Fruit fly (Drosophila melanogaster) whole organism, prepupa: ENCODE measurements around the gene AANATL2.

Experiments
- CG8119 ChIP-seq: fragments of 200-800 bp; sonication (Bioruptor generic); IDR thresholded peaks from 3 replicates; pipeline ENCODE4 v1.3.6; 2022; ENCODE audit warnings: missing biosample characterization, missing genetic modification characterization
- Eip75B ChIP-seq: fragments of 200-800 bp; sonication (Bioruptor generic); optimal IDR thresholded peaks from 3 replicates; lab custom pipeline; 2016; ENCODE audit warnings: missing biosample characterization, missing genetic modification characterization
- Hr39 ChIP-seq: fragments of 200-800 bp; sonication (Bioruptor generic); optimal IDR thresholded peaks from 2 replicates; lab custom pipeline; 2016; ENCODE audit warnings: missing biosample characterization, missing genetic modification characterization
- Lpt ChIP-seq: fragments of 200-800 bp; sonication (Bioruptor generic); optimal IDR thresholded peaks from 3 replicates; lab custom pipeline; 2016; ENCODE audit warnings: missing biosample characterization, missing genetic modification characterization
- Smox ChIP-seq: fragments of 200-800 bp; sonication (Bioruptor generic); optimal IDR thresholded peaks from 3 replicates; lab custom pipeline; 2016; ENCODE audit warnings: missing biosample characterization, missing genetic modification characterization

DNA sequence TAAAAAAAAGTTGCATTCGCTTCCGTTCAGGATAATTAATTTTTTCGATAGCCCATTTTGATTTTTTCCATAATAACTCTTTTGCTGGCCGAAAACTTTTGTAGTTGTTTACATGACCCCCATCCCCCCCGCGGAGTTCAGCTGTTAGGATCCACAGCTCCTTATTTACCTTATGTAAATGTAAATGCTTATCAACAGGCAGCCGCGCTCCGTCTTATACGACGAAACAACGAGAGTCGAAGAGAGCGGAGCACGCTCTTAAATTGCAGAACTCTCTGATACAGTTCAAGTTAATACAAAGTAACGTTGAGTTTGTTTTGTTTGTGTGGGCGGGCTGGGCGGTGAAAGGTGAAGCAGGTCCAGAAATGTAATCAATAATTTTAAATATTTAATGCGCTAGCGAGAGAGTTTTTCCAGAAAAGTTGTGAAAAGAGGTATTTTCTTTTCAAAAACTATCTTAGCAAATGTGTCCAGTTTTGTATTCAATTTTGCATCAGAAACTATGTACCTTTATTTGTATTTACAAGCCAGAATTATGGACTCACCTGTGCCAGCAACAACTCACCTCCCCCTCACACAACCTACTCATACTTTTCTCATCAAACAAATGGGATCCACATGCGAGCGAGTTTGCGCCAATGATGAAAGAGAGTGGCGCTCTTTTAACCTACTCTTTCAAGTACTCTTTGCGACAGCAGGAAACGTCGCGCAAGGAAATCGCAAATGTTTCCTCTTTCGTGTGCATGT is 3.2 kb upstream of the AANATL2 start:
- no peak for TF ChIP-seq Eip75B (GFP tag; lab: Kevin White, UChicago)
- TF ChIP-seq Lpt (GFP tag; lab: Kevin White, UChicago), result no peak
- no peak for TF ChIP-seq Smox (GFP tag; lab: Kevin White, UChicago)
- TF ChIP-seq Hr39 (GFP tag; lab: Kevin White, UChicago), result no peak
- TF ChIP-seq CG8119 (GFP tag; lab: Robert Waterston, UW), result no peak
